Worm (Caenorhabditis elegans) whole organism, early embryonic: ENCODE measurements around the gene nfm-1.

Source experiments
- B0310.2 ChIP-seq: sonication (generic microtip); optimal IDR thresholded peaks from 2 replicates; lab custom pipeline; 2016; ENCODE audit warnings: mild to moderate bottlenecking, missing genetic modification characterization, missing compliant biosample characterization
- F13C5.2 ChIP-seq: sonication (generic microtip); optimal IDR thresholded peaks from 2 replicates; lab custom pipeline; 2017; ENCODE audit warnings: mild to moderate bottlenecking, missing genetic modification characterization, inconsistent platforms, missing compliant biosample characterization
- ama-1 ChIP-seq: fragments of 150-350 bp; optimal IDR thresholded peaks from 2 replicates; lab custom pipeline; 2014
- ceh-13 ChIP-seq: fragments of 200-800 bp; sonication (Bioruptor generic); optimal IDR thresholded peaks from 2 replicates; lab custom pipeline; 2018; ENCODE audit warnings: mild to moderate bottlenecking, missing genetic modification characterization, missing compliant biosample characterization
- ets-7 ChIP-seq: sonication (generic microtip); optimal IDR thresholded peaks from 2 replicates; lab custom pipeline; 2016; ENCODE audit warnings: missing genotype, missing genetic modification characterization, missing compliant biosample characterization
- flt-1 ChIP-seq: fragments of 200-800 bp; sonication (Bioruptor generic); IDR thresholded peaks from 2 replicates; pipeline ENCODE4 v1.3.6; 2022; ENCODE audit warnings: missing genetic modification characterization, missing compliant biosample characterization
- hmbx-1 ChIP-seq: sonication (generic microtip); optimal IDR thresholded peaks from 2 replicates; lab custom pipeline; 2016; ENCODE audit warnings: mild to moderate bottlenecking, missing genetic modification characterization, missing compliant biosample characterization
- hnd-1 ChIP-seq: sonication (generic microtip); optimal IDR thresholded peaks from 2 replicates; lab custom pipeline; 2016; ENCODE audit warnings: missing genetic modification characterization, missing compliant biosample characterization
- pes-1 ChIP-seq: fragments of 200-800 bp; sonication (Bioruptor generic); IDR thresholded peaks from 2 replicates; pipeline ENCODE4 v1.3.6; 2022; ENCODE audit warnings: missing genetic modification reagents, missing genetic modification characterization, missing compliant biosample characterization
- scrt-1 ChIP-seq: fragments of 200-800 bp; sonication (Bioruptor generic); IDR thresholded peaks from 2 replicates; pipeline ENCODE4 v1.3.6; 2022; ENCODE audit warnings: missing genetic modification characterization, missing compliant biosample characterization
- sea-1 ChIP-seq: fragments of 200-800 bp; sonication (Bioruptor generic); conservative IDR thresholded peaks from 2 replicates; pipeline ENCODE4 v1.3.6; 2022; ENCODE audit warnings: missing genetic modification characterization, missing compliant biosample characterization
- tbx-37 ChIP-seq: fragments of 200-800 bp; sonication (Bioruptor generic); conservative IDR thresholded peaks from 2 replicates; pipeline ENCODE4 v1.3.6; 2022; ENCODE audit warnings: missing genetic modification reagents, missing genetic modification characterization, missing compliant biosample characterization
- tra-4 ChIP-seq: sonication (generic microtip); optimal IDR thresholded peaks from 2 replicates; lab custom pipeline; 2017; ENCODE audit warnings: missing genetic modification characterization, missing compliant biosample characterization

DNA sequence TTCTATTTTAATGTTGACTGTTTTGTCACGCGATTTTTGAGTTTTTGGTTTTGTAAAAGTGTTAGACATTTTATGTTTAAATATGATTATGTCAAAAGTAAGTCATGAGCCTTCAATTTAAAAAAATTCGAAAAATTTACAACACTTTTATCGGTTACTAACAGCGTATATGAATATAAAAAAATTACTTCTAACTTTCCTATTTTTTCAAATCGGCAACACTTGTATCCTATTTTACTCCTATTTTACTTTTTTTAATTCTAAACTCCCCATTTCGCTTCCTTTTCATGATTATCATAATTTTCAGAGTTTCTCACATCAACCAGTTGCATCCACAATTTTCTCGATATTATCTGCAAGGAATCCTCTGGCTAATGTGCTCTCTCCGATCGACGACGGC, 40.9 kb upstream of the nfm-1 start, which contains the start of gene kin-18:
- TF ChIP-seq F13C5.2 (no peak), ama-1 (lab: Kevin White, UChicago) (no peak), pes-1 (GFP tag; lab: Robert Waterston, UW) (no peak), hmbx-1 (tag; lab: Kevin White, UChicago) (no peak), flt-1 (GFP tag; lab: Robert Waterston, UW) (no peak), ets-7 (tag; lab: Kevin White, UChicago) (no peak), tbx-37 (GFP tag; lab: Robert Waterston, UW) (no peak), sea-1 (no peak), scrt-1 (GFP tag; lab: Robert Waterston, UW) (no peak), tra-4 (tag; lab: Kevin White, UChicago) (no peak), hnd-1 (tag; lab: Kevin White, UChicago) (no peak), B0310.2 (no peak), ceh-13 (no peak)
